Worm (Caenorhabditis elegans) whole organism, L2 larva: ENCODE measurements around the gene M163.22.

Experiments
- C34F6.9 ChIP-seq: fragments of 150-350 bp; optimal IDR thresholded peaks from 2 replicates; lab custom pipeline; 2014; ENCODE audit warnings: missing biosample characterization, missing genetic modification characterization
- R02D3.7 ChIP-seq: fragments of 150-350 bp; optimal IDR thresholded peaks from 2 replicates; lab custom pipeline; 2014; ENCODE audit warnings: missing biosample characterization, missing genetic modification characterization
- Y55F3AM.14 ChIP-seq: fragments of 200-800 bp; sonication (Bioruptor generic); optimal IDR thresholded peaks from 2 replicates; lab custom pipeline; 2018; ENCODE audit warnings: mild to moderate bottlenecking, missing genetic modification characterization, missing compliant biosample characterization
- ZK546.5 ChIP-seq: sonication (generic microtip); optimal IDR thresholded peaks from 2 replicates; lab custom pipeline; 2017; ENCODE audit warnings: missing biosample characterization, missing genetic modification characterization
- alr-1 ChIP-seq: fragments of 150-350 bp; optimal IDR thresholded peaks from 2 replicates; lab custom pipeline; 2014; ENCODE audit warnings: missing biosample characterization, missing genetic modification characterization
- aly-2 ChIP-seq: fragments of 150-350 bp; optimal IDR thresholded peaks from 2 replicates; lab custom pipeline; 2014; ENCODE audit warnings: missing biosample characterization, missing genetic modification characterization
- ama-1 ChIP-seq: fragments of 150-350 bp; optimal IDR thresholded peaks from 2 replicates; lab custom pipeline; 2018; ENCODE audit warnings: inconsistent platforms
- ceh-82 ChIP-seq: fragments of 150-350 bp; optimal IDR thresholded peaks from 2 replicates; lab custom pipeline; 2014; ENCODE audit warnings: missing biosample characterization, missing genetic modification characterization
- crh-2 ChIP-seq: sonication (generic microtip); optimal IDR thresholded peaks from 2 replicates; lab custom pipeline; 2017; ENCODE audit warnings: missing biosample characterization, missing genetic modification characterization
- dmd-4 ChIP-seq: sonication (generic microtip); optimal IDR thresholded peaks from 2 replicates; lab custom pipeline; 2017; ENCODE audit warnings: missing biosample characterization, missing genetic modification characterization
- elt-1 ChIP-seq: fragments of 150-350 bp; optimal IDR thresholded peaks from 2 replicates; lab custom pipeline; 2014; ENCODE audit warnings: missing biosample characterization, missing genetic modification characterization
- elt-3 ChIP-seq: sonication (generic microtip); optimal IDR thresholded peaks from 2 replicates; lab custom pipeline; 2017; ENCODE audit warnings: missing biosample characterization, missing genetic modification characterization
- fos-1 ChIP-seq: fragments of 150-350 bp; optimal IDR thresholded peaks from 2 replicates; lab custom pipeline; 2014; ENCODE audit warnings: missing biosample characterization, missing genetic modification characterization
- lin-11 ChIP-seq: fragments of 150-350 bp; sonication (generic microtip); optimal IDR thresholded peaks from 2 replicates; lab custom pipeline; 2014; ENCODE audit warnings: missing biosample characterization, missing genetic modification characterization, inconsistent platforms, mixed read lengths
- lin-13 ChIP-seq: fragments of 150-350 bp; optimal IDR thresholded peaks from 2 replicates; lab custom pipeline; 2014; ENCODE audit warnings: missing biosample characterization, missing genetic modification reagents, missing genetic modification characterization
- lin-39 ChIP-seq: fragments of 150-350 bp; optimal IDR thresholded peaks from 2 replicates; lab custom pipeline; 2014; ENCODE audit warnings: missing biosample characterization, missing genetic modification reagents, missing genetic modification characterization
- lsy-2 ChIP-seq, 2 experiments: fragments of 150-350 bp in 1 of 2; sonication (generic microtip) in 1 of 2; optimal IDR thresholded peaks; 2 replicates each; lab custom pipeline; 2014 to 2017; ENCODE audit warnings: missing biosample characterization in 2 of 2, missing genetic modification characterization in 2 of 2
- mab-5 ChIP-seq: fragments of 150-350 bp; optimal IDR thresholded peaks from 2 replicates; lab custom pipeline; 2014; ENCODE audit warnings: missing biosample characterization, missing genetic modification characterization
- mbf-1 ChIP-seq: sonication (generic microtip); optimal IDR thresholded peaks from 2 replicates; lab custom pipeline; 2017; ENCODE audit warnings: missing biosample characterization, missing genetic modification characterization
- mdl-1 ChIP-seq, 2 experiments: fragments of 150-350 bp in 1 of 2; sonication (generic microtip) in 1 of 2; optimal IDR thresholded peaks; 2 replicates each; lab custom pipeline; 2017; ENCODE audit warnings: missing biosample characterization in 2 of 2, missing genetic modification characterization in 2 of 2
- nhr-10 ChIP-seq: sonication (generic microtip); optimal IDR thresholded peaks from 2 replicates; lab custom pipeline; 2017; ENCODE audit warnings: missing biosample characterization, missing genetic modification characterization
- nhr-12 ChIP-seq: fragments of 150-350 bp; optimal IDR thresholded peaks from 2 replicates; lab custom pipeline; 2014; ENCODE audit warnings: missing biosample characterization, missing genetic modification characterization
- nhr-23 ChIP-seq: fragments of 150-350 bp; optimal IDR thresholded peaks from 2 replicates; lab custom pipeline; 2014; ENCODE audit warnings: missing biosample characterization, missing genetic modification reagents, missing genetic modification characterization
- nhr-237 ChIP-seq: fragments of 150-350 bp; optimal IDR thresholded peaks from 2 replicates; lab custom pipeline; 2014; ENCODE audit warnings: missing biosample characterization, missing genetic modification characterization
- nhr-25 ChIP-seq: fragments of 150-350 bp; sonication (generic microtip); optimal IDR thresholded peaks from 3 replicates; lab custom pipeline; 2014; ENCODE audit warnings: missing biosample characterization, missing genetic modification characterization
- nhr-6 ChIP-seq: fragments of 150-350 bp; optimal IDR thresholded peaks from 2 replicates; lab custom pipeline; 2014; ENCODE audit warnings: missing biosample characterization, missing genetic modification characterization
- nhr-77 ChIP-seq: fragments of 150-350 bp; optimal IDR thresholded peaks from 2 replicates; lab custom pipeline; 2014; ENCODE audit warnings: missing biosample characterization, missing genetic modification characterization
- skn-1 ChIP-seq: sonication (generic microtip); optimal IDR thresholded peaks from 2 replicates; lab custom pipeline; 2017; ENCODE audit warnings: missing biosample characterization, missing genetic modification characterization
- sma-3 ChIP-seq: sonication (generic microtip); optimal IDR thresholded peaks from 2 replicates; lab custom pipeline; 2016; ENCODE audit warnings: missing genetic modification reagents, missing genetic modification characterization, missing compliant biosample characterization
- sma-9 ChIP-seq, 2 experiments: fragments of 150-350 bp in 1 of 2; sonication (generic microtip) in 1 of 2; optimal IDR thresholded peaks; 2 replicates each; lab custom pipeline; 2014 to 2016; ENCODE audit warnings: missing genetic modification characterization in 2 of 2, mild to moderate bottlenecking in 1 of 2, missing biosample characterization in 1 of 2, missing compliant biosample characterization in 1 of 2, missing genetic modification reagents in 1 of 2, moderate library complexity in 1 of 2
- snpc-4 ChIP-seq: fragments of 150-350 bp; optimal IDR thresholded peaks from 2 replicates; lab custom pipeline; 2014; ENCODE audit warnings: missing biosample characterization, missing genetic modification characterization
- unc-39 ChIP-seq: fragments of 150-350 bp; optimal IDR thresholded peaks from 2 replicates; lab custom pipeline; 2014; ENCODE audit warnings: missing biosample characterization, missing genetic modification characterization
- unc-55 ChIP-seq: fragments of 150-350 bp; sonication (generic microtip); optimal IDR thresholded peaks from 3 replicates; lab custom pipeline; 2014; ENCODE audit warnings: missing biosample characterization, missing genetic modification reagents, missing genetic modification characterization
- ztf-11 ChIP-seq: sonication (generic microtip); optimal IDR thresholded peaks from 2 replicates; lab custom pipeline; 2017; ENCODE audit warnings: missing biosample characterization, missing genetic modification characterization
- ztf-4 ChIP-seq: fragments of 150-350 bp; optimal IDR thresholded peaks from 2 replicates; lab custom pipeline; 2014; ENCODE audit warnings: missing biosample characterization, missing genetic modification characterization

The M163.22 gene

ce11 chrX:14465593-14465992, at the start of gene M163.22:
M163.22 (plus strand) TSS chrX:14465893.
- TF ChIP-seq nhr-10 (tag; lab: Kevin White, UChicago) (no peak), sma-3 (GFP tag; lab: Kevin White, UChicago) (no peak), nhr-77 (tag; lab: Kevin White, UChicago) (no peak), nhr-12 (tag; lab: Kevin White, UChicago) (no peak), elt-1 (tag; lab: Kevin White, UChicago) (no peak), crh-2 (tag; lab: Kevin White, UChicago) (no peak), lin-39 (tag; lab: Kevin White, UChicago) (no peak), nhr-237 (tag; lab: Kevin White, UChicago) (no peak)

- TF ChIP-seq sma-3 (GFP tag; lab: Kevin White, UChicago), result no peak
- TF ChIP-seq mdl-1 (tag; optimal IDR thresholded peaks at IDR 0.05; lab: Kevin White, UChicago), result no peak
- TF ChIP-seq ztf-4 (tag; lab: Kevin White, UChicago), result no peak
- TF ChIP-seq unc-39 (tag; lab: Kevin White, UChicago), result no peak
- no peak for TF ChIP-seq nhr-23
- no peak for TF ChIP-seq nhr-12 (tag; lab: Kevin White, UChicago)
- TF ChIP-seq nhr-77 (tag; lab: Kevin White, UChicago), result no peak
- TF ChIP-seq crh-2 (tag; lab: Kevin White, UChicago), result no peak
- no peak for TF ChIP-seq fos-1 (tag; lab: Kevin White, UChicago)
- TF ChIP-seq mbf-1 (tag; lab: Kevin White, UChicago), result no peak
These were observed 44.1 kb upstream of the M163.22 start, which contains the start of gene F23D12.2 for ce11 chrX:14421529-14421982. F23D12.2 (minus strand) TSS chrX:14421579.

- TF ChIP-seq R02D3.7 (tag; lab: Kevin White, UChicago) (no peak), C34F6.9 (tag; lab: Kevin White, UChicago) (no peak), dmd-4 (tag; lab: Kevin White, UChicago) (no peak), ceh-82 (tag; lab: Kevin White, UChicago) (no peak), lin-11 (tag; lab: Kevin White, UChicago) (no peak), lin-13 (GFP tag; lab: Kevin White, UChicago) (no peak), alr-1 (tag; lab: Kevin White, UChicago) (no peak), lsy-2 (tag; optimal IDR thresholded peaks at IDR 0.05; lab: Kevin White, UChicago) (no peak), nhr-25 (tag; lab: Kevin White, UChicago) (no peak), skn-1 (tag; lab: Kevin White, UChicago) (no peak), snpc-4 (tag; lab: Kevin White, UChicago) (no peak)
These were observed 42.6 kb upstream of the M163.22 start, which contains the start of gene fipr-3 for ce11 chrX:14423105-14423504. fipr-3 (plus strand) TSS chrX:14423405.

ce11 chrX:14424186-14424585, 41.5 kb upstream of the M163.22 start:
- TF ChIP-seq Y55F3AM.14 (GFP tag; lab: Kevin White, UChicago) (no peak), snpc-4 (tag; lab: Kevin White, UChicago) (no peak), aly-2 (tag; lab: Kevin White, UChicago) (no peak), nhr-25 (tag; lab: Kevin White, UChicago) (no peak), unc-55 (GFP tag; lab: Kevin White, UChicago) (no peak), lin-13 (GFP tag; lab: Kevin White, UChicago) (no peak)

ce11 chrX:14424673-14425072, 41.0 kb upstream of the M163.22 start, which contains the start of gene F23D12.11:
F23D12.11 (minus strand) TSS chrX:14424751.
- TF ChIP-seq ama-1 (lab: Kevin White, UChicago), result no peak
- TF ChIP-seq nhr-77 (tag; lab: Kevin White, UChicago), result no peak
- no peak for TF ChIP-seq ztf-11
- no peak for TF ChIP-seq lin-11 (tag; lab: Kevin White, UChicago)
- TF ChIP-seq sma-9 (GFP tag; optimal IDR thresholded peaks at IDR 0.05; lab: Kevin White, UChicago), result no peak
- TF ChIP-seq sma-9 (tag; optimal IDR thresholded peaks at IDR 0.05; lab: Kevin White, UChicago), result no peak
- TF ChIP-seq sma-3 (GFP tag; lab: Kevin White, UChicago), result no peak
- TF ChIP-seq aly-2 (tag; lab: Kevin White, UChicago), result no peak
- no peak for TF ChIP-seq ZK546.5 (tag; lab: Kevin White, UChicago)
- TF ChIP-seq nhr-6 (tag; lab: Kevin White, UChicago), result no peak
- no peak for TF ChIP-seq mab-5 (tag; lab: Kevin White, UChicago)
- TF ChIP-seq nhr-237 (tag; lab: Kevin White, UChicago), result no peak
- TF ChIP-seq fos-1 (tag; lab: Kevin White, UChicago), result no peak
- TF ChIP-seq lin-39 (tag; lab: Kevin White, UChicago), result no peak
- TF ChIP-seq elt-3 (tag; lab: Kevin White, UChicago), result no peak
- no peak for TF ChIP-seq nhr-12 (tag; lab: Kevin White, UChicago)
